Worm (Caenorhabditis elegans) whole organism, mixed stage, embryonic: ENCODE data around the gene sir-2.1.
A peak's percentile ranks its signal among the peaks of the same experiment; 100 is the strongest.

ENCODE experiments used
- blmp-1 ChIP-seq: fragments of 150-350 bp; optimal IDR thresholded peaks from 2 replicates; lab custom pipeline; 2014; ENCODE audit warnings: missing biosample characterization, missing genetic modification characterization
- ceh-39 ChIP-seq: fragments of 150-350 bp; optimal IDR thresholded peaks from 2 replicates; lab custom pipeline; 2014; ENCODE audit warnings: missing biosample characterization, missing genetic modification characterization
- ceh-43 ChIP-seq: fragments of 200-800 bp; sonication (Bioruptor generic); optimal IDR thresholded peaks from 2 replicates; lab custom pipeline; 2018; ENCODE audit warnings: mild to moderate bottlenecking, missing genetic modification characterization, moderate library complexity, missing compliant biosample characterization
- ceh-83 ChIP-seq: fragments of 200-800 bp; sonication (Bioruptor generic); optimal IDR thresholded peaks from 2 replicates; lab custom pipeline; 2018; ENCODE audit warnings: mild to moderate bottlenecking, missing genetic modification characterization, missing compliant biosample characterization
- ces-1 ChIP-seq: fragments of 150-350 bp; optimal IDR thresholded peaks from 2 replicates; lab custom pipeline; 2014; ENCODE audit warnings: missing biosample characterization, missing genetic modification reagents, missing genetic modification characterization
- cnd-1 ChIP-seq: fragments of 200-800 bp; sonication (Bioruptor generic); optimal IDR thresholded peaks from 2 replicates; lab custom pipeline; 2018; ENCODE audit warnings: mild to moderate bottlenecking, missing genetic modification characterization, missing compliant biosample characterization
- drap-1 ChIP-seq: fragments of 200-800 bp; sonication (Bioruptor generic); optimal IDR thresholded peaks from 3 replicates; lab custom pipeline; 2018; ENCODE audit warnings: mild to moderate bottlenecking, missing genetic modification characterization, missing compliant biosample characterization
- elt-1 ChIP-seq: sonication (generic microtip); optimal IDR thresholded peaks from 2 replicates; lab custom pipeline; 2017; ENCODE audit warnings: missing genetic modification characterization, mild to moderate bottlenecking, missing compliant biosample characterization, antibody characterized with exemption, moderate library complexity, borderline replicate concordance; ENCODE audit not compliant: insufficient read depth
- elt-3 ChIP-seq: fragments of 150-350 bp; optimal IDR thresholded peaks from 2 replicates; lab custom pipeline; 2014; ENCODE audit warnings: missing biosample characterization, missing genetic modification characterization
- flh-1 ChIP-seq: fragments of 200-800 bp; sonication (Bioruptor generic); optimal IDR thresholded peaks from 2 replicates; lab custom pipeline; 2018; ENCODE audit warnings: mild to moderate bottlenecking, missing genetic modification characterization, moderate library complexity, missing compliant biosample characterization
- ham-2 ChIP-seq: fragments of 200-800 bp; sonication (Bioruptor generic); optimal IDR thresholded peaks from 2 replicates; lab custom pipeline; 2018; ENCODE audit warnings: mild to moderate bottlenecking, missing genetic modification characterization, missing compliant biosample characterization
- hlh-1 ChIP-seq: fragments of 150-350 bp; optimal IDR thresholded peaks from 2 replicates; lab custom pipeline; 2014; ENCODE audit warnings: missing biosample characterization, missing genetic modification reagents, missing genetic modification characterization
- lin-13 ChIP-seq: fragments of 150-350 bp; optimal IDR thresholded peaks from 2 replicates; lab custom pipeline; 2014; ENCODE audit warnings: missing biosample characterization, missing genetic modification characterization
- lin-32 ChIP-seq: fragments of 200-800 bp; sonication (Bioruptor generic); optimal IDR thresholded peaks from 2 replicates; lab custom pipeline; 2018; ENCODE audit warnings: mild to moderate bottlenecking, missing genetic modification characterization, missing compliant biosample characterization
- lsy-2 ChIP-seq: fragments of 150-350 bp; optimal IDR thresholded peaks from 2 replicates; lab custom pipeline; 2014; ENCODE audit warnings: missing biosample characterization, missing genetic modification characterization
- mab-5 ChIP-seq: fragments of 150-350 bp; optimal IDR thresholded peaks from 2 replicates; lab custom pipeline; 2014; ENCODE audit warnings: missing biosample characterization, missing genetic modification characterization
- mep-1 ChIP-seq: fragments of 150-350 bp; optimal IDR thresholded peaks from 2 replicates; lab custom pipeline; 2017; ENCODE audit warnings: missing biosample characterization, missing genetic modification reagents, missing genetic modification characterization, inconsistent platforms
- mls-2 ChIP-seq: sonication (generic microtip); optimal IDR thresholded peaks from 2 replicates; lab custom pipeline; 2016; ENCODE audit warnings: mild to moderate bottlenecking, missing genetic modification characterization, moderate library complexity, missing compliant biosample characterization
- nhr-12 ChIP-seq: fragments of 150-350 bp; optimal IDR thresholded peaks from 2 replicates; lab custom pipeline; 2014; ENCODE audit warnings: missing biosample characterization, missing genetic modification characterization
- nhr-2 ChIP-seq: fragments of 150-350 bp; optimal IDR thresholded peaks from 2 replicates; lab custom pipeline; 2014; ENCODE audit warnings: missing biosample characterization, missing genetic modification characterization
- nhr-237 ChIP-seq: fragments of 150-350 bp; optimal IDR thresholded peaks from 2 replicates; lab custom pipeline; 2014; ENCODE audit warnings: missing biosample characterization, missing genetic modification characterization
- nhr-28 ChIP-seq: fragments of 150-350 bp; optimal IDR thresholded peaks from 2 replicates; lab custom pipeline; 2014; ENCODE audit warnings: missing biosample characterization, missing genetic modification characterization
- nhr-76 ChIP-seq: sonication (generic microtip); optimal IDR thresholded peaks from 2 replicates; lab custom pipeline; 2017; ENCODE audit warnings: missing biosample characterization, missing genetic modification characterization
- pha-4 ChIP-seq: fragments of 150-350 bp; optimal IDR thresholded peaks from 2 replicates; lab custom pipeline; 2018; ENCODE audit warnings: missing biosample characterization, missing genetic modification reagents, missing genetic modification characterization
- sem-2 ChIP-seq: fragments of 200-800 bp; sonication (Bioruptor generic); optimal IDR thresholded peaks from 2 replicates; lab custom pipeline; 2018; ENCODE audit warnings: mild to moderate bottlenecking, missing genetic modification characterization, missing compliant biosample characterization
- snpc-4 ChIP-seq: fragments of 150-350 bp; optimal IDR thresholded peaks from 2 replicates; lab custom pipeline; 2014; ENCODE audit warnings: missing biosample characterization, missing genetic modification characterization
- tbx-8 ChIP-seq: fragments of 200-800 bp; sonication (Bioruptor generic); optimal IDR thresholded peaks from 2 replicates; lab custom pipeline; 2018; ENCODE audit warnings: mild to moderate bottlenecking, missing genetic modification characterization, moderate library complexity, missing compliant biosample characterization
- unc-120 ChIP-seq: sonication (generic microtip); optimal IDR thresholded peaks from 2 replicates; lab custom pipeline; 2017; ENCODE audit warnings: missing genetic modification characterization, missing compliant biosample characterization; ENCODE audit not compliant: poor library complexity, severe bottlenecking
- unc-39 ChIP-seq: fragments of 150-350 bp; optimal IDR thresholded peaks from 2 replicates; lab custom pipeline; 2014; ENCODE audit warnings: missing biosample characterization, missing genetic modification characterization
- unc-62 ChIP-seq: fragments of 150-350 bp; optimal IDR thresholded peaks from 2 replicates; lab custom pipeline; 2014; ENCODE audit warnings: missing biosample characterization, missing genetic modification reagents, missing genetic modification characterization
- zip-8 ChIP-seq: fragments of 150-350 bp; optimal IDR thresholded peaks from 2 replicates; lab custom pipeline; 2014; ENCODE audit warnings: missing biosample characterization, missing genetic modification characterization
- ztf-11 ChIP-seq: fragments of 150-350 bp; optimal IDR thresholded peaks from 2 replicates; lab custom pipeline; 2014; ENCODE audit warnings: missing biosample characterization, missing genetic modification characterization

sir-2.1 gene

DNA sequence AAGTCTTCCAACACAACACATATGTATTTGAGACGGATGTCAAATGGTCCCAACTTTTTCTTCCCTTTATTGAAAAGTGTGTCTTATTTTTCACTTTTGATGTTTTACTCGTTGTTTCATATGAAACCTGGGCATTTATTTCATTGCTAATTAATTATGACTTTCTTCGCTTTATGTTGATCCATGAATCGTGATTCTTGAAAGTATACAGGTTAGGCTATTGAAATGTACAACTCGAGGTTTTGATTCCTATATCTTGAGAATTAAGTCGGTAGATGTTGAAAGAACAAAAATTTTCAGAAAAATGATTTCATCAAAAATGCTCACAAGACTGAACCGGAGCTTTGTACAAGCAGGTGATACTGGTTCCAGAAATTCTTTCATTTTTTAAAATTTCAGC lies 21.1 kb upstream of the sir-2.1 start, which contains the start of gene nfu-1:
TSS of gene nfu-1 (plus strand) at position 301 of the 400 bp plus-strand sequence.
- TF ChIP-seq elt-3 (no peak), nhr-76 (tag; lab: Kevin White, UChicago) (no peak), ceh-83 (GFP tag; lab: Kevin White, UChicago) (no peak), cnd-1 (tag; lab: Kevin White, UChicago) (no peak), unc-62 (GFP tag; lab: Kevin White, UChicago) (no peak)

DNA sequence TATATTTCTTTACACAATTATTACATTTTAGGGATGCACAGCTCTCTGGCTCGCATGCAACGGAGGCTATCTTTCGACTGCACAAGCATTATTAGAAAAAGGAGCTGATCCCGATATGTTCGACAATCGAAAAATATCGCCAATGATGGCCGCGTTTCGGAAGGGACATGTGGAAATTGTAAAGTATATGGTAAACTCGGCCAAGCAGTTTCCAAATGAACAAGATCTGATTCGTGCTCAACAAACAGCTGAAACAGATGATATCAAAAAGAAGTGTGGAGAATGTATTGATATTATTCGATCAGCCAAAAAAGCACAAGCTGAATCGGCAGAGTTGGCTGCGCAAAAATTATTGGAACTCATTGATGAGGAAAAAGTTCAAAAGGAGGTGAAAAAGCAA lies 16.9 kb upstream of the sir-2.1 start:
- no peak for TF ChIP-seq blmp-1
- no peak for TF ChIP-seq lin-32 (GFP tag; lab: Kevin White, UChicago)
- no peak for TF ChIP-seq mls-2
- no peak for TF ChIP-seq nhr-12 (tag; lab: Kevin White, UChicago)
- TF ChIP-seq pha-4 (tag; lab: Kevin White, UChicago), result no peak
- no peak for TF ChIP-seq ham-2 (GFP tag; lab: Kevin White, UChicago)
- no peak for TF ChIP-seq ztf-11 (tag; lab: Kevin White, UChicago)
- TF ChIP-seq nhr-28 (tag; lab: Kevin White, UChicago), result no peak
- TF ChIP-seq nhr-237 (tag; lab: Kevin White, UChicago), result no peak
- no peak for TF ChIP-seq unc-120 (tag; lab: Kevin White, UChicago)
- no peak for TF ChIP-seq ceh-83 (GFP tag; lab: Kevin White, UChicago)
- TF ChIP-seq elt-1, result no peak
- TF ChIP-seq drap-1, result no peak
- TF ChIP-seq cnd-1 (tag; lab: Kevin White, UChicago), result no peak
- TF ChIP-seq flh-1 (GFP tag; lab: Kevin White, UChicago), result no peak
- TF ChIP-seq sem-2, result no peak
- TF ChIP-seq mab-5 (tag; lab: Kevin White, UChicago), result no peak
- no peak for TF ChIP-seq ceh-43

DNA sequence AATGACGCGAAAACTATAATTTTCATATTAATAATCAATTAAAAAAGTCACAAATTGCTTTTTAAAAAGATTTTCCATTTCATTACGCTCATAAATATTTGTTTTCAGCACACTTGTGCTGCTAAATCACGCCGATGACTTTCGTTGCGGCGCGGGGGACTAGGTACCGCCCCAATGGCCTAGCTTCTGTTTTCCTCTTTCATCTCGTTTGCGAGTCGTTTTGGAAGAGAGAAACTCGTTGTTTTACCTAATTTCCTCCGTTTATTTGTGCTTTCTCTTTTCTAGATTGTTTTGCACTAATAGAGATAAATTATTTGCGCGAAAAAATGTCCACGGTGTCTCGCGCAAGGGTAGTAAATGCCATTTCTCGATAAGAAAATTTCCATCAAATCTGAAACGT lies 15.0 kb upstream of the sir-2.1 start:
- TF ChIP-seq cnd-1 (tag; lab: Kevin White, UChicago), result no peak
- TF ChIP-seq sem-2, result no peak
- no peak for TF ChIP-seq elt-3
- no peak for TF ChIP-seq ces-1 (GFP tag; lab: Kevin White, UChicago)
- no peak for TF ChIP-seq unc-39 (tag; lab: Kevin White, UChicago)
- no peak for TF ChIP-seq ztf-11 (tag; lab: Kevin White, UChicago)
- no peak for TF ChIP-seq zip-8 (tag; lab: Kevin White, UChicago)
- no peak for TF ChIP-seq unc-120 (tag; lab: Kevin White, UChicago)
- no peak for TF ChIP-seq ceh-43
- TF ChIP-seq, all 35 proteins: peak for 0

DNA sequence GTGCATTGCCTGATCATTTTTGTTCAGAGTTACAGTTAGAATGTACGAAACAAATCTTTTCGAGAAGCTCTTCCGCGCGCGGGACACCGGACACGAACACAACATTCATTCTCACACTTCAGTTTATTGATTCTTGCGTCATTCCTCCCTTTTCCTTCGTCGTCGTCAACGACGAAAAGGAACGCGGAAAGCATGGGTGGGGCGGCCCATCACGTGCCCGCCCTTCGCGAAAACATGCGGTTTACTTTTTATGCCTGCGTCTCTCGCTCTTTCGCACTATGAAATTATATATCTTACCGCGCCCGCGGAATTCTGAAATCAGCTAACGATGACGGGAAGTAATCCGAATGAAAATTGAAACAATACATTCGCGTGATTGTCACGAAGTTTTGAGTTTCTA lies 14.6 kb upstream of the sir-2.1 start:
- peak; percentile 6 for TF ChIP-seq unc-120 (tag; lab: Kevin White, UChicago)
- TF ChIP-seq mep-1, result no peak
- TF ChIP-seq nhr-76 (tag; lab: Kevin White, UChicago), result no peak
- peak; percentile 2 for TF ChIP-seq pha-4 (tag; lab: Kevin White, UChicago)
- TF ChIP-seq mab-5 (tag; lab: Kevin White, UChicago), result no peak
- TF ChIP-seq elt-3, result no peak
- TF ChIP-seq ceh-39 (tag; lab: Kevin White, UChicago), result no peak
- no peak for TF ChIP-seq drap-1
- TF ChIP-seq lsy-2 (tag; lab: Kevin White, UChicago), result no peak
- no peak for TF ChIP-seq mls-2
- TF ChIP-seq ces-1 (GFP tag; lab: Kevin White, UChicago), result peak; percentile 57
- TF ChIP-seq nhr-12 (tag; lab: Kevin White, UChicago), result no peak
- TF ChIP-seq ham-2 (GFP tag; lab: Kevin White, UChicago), result peak; percentile 45
- TF ChIP-seq ztf-11 (tag; lab: Kevin White, UChicago), result peak; percentile 1
- no peak for TF ChIP-seq hlh-1 (tag; lab: Kevin White, UChicago)
- TF ChIP-seq ceh-83 (GFP tag; lab: Kevin White, UChicago), result no peak
- TF ChIP-seq, all 35 proteins: peak for 5

DNA sequence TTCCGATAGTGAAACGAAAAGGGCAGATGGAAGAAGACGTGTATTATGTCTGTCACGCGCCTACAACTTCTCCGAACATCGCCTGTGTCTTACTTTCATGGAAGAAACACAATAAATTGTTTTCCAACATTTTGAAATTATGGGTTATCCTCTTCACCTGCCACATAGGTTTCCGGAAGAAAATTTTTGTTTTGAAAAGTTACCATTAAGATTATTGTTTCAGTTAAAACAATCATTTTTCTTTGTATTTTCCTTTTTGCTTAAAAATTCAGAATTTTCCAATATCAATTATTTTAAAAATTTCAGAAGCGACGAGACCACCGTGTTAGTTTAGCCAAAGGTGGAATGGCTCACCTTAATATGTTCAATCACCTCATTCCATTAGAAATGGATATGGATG lies 8.6 kb upstream of the sir-2.1 start, which contains the start of gene mask-1:
TSS of gene mask-1 (plus strand) at position 301 of the 400 bp plus-strand sequence.
- TF ChIP-seq ces-1 (GFP tag; lab: Kevin White, UChicago), result no peak
- no peak for TF ChIP-seq elt-3
- TF ChIP-seq lsy-2 (tag; lab: Kevin White, UChicago), result no peak
- TF ChIP-seq snpc-4 (tag; lab: Kevin White, UChicago), result no peak
- no peak for TF ChIP-seq lin-13 (tag; lab: Kevin White, UChicago)
- no peak for TF ChIP-seq ham-2 (GFP tag; lab: Kevin White, UChicago)
- TF ChIP-seq nhr-2, result no peak
- TF ChIP-seq tbx-8 (GFP tag; lab: Kevin White, UChicago), result no peak
- TF ChIP-seq drap-1, result no peak
- TF ChIP-seq ceh-83 (GFP tag; lab: Kevin White, UChicago), result no peak
- TF ChIP-seq mls-2, result no peak
- no peak for TF ChIP-seq nhr-12 (tag; lab: Kevin White, UChicago)
- no peak for TF ChIP-seq ceh-43
- no peak for TF ChIP-seq nhr-237 (tag; lab: Kevin White, UChicago)
- TF ChIP-seq nhr-76 (tag; lab: Kevin White, UChicago), result no peak
- TF ChIP-seq blmp-1, result no peak
